Fruit fly (Drosophila melanogaster) whole organism, embryonic: ENCODE results near the gene CG32052.
A peak's percentile ranks its signal among the peaks of the same experiment; 100 is the strongest.

Experiments used
- Awh ChIP-seq: fragments of 200-800 bp; sonication (Bioruptor generic); IDR thresholded peaks from 2 replicates; pipeline ENCODE4, ENCODE4 v1.3.6; 2022; ENCODE audit warnings: missing biosample characterization, missing genetic modification characterization
- Bgb ChIP-seq: fragments of 200-800 bp; sonication (Bioruptor generic); IDR thresholded peaks from 2 replicates; pipeline ENCODE4 v1.3.6; 2022; ENCODE audit warnings: missing biosample characterization, missing genetic modification characterization; ENCODE audit not compliant: partially characterized antibody
- Bteb2 ChIP-seq: fragments of 200-800 bp; sonication (Bioruptor generic); optimal IDR thresholded peaks from 2 replicates; lab custom pipeline; 2016; ENCODE audit warnings: missing biosample characterization, missing genetic modification characterization
- CG10267 ChIP-seq: fragments of 200-800 bp; sonication (Bioruptor generic); optimal IDR thresholded peaks from 2 replicates; lab custom pipeline; 2018; ENCODE audit warnings: missing biosample characterization, mild to moderate bottlenecking, missing genetic modification characterization, moderate library complexity
- CG12071 ChIP-seq: fragments of 200-800 bp; sonication (Bioruptor generic); optimal IDR thresholded peaks from 3 replicates; lab custom pipeline; 2018; ENCODE audit warnings: missing biosample characterization, mild to moderate bottlenecking, missing genetic modification characterization
- CG12236 ChIP-seq: fragments of 200-800 bp; sonication (Bioruptor generic); optimal IDR thresholded peaks from 2 replicates; lab custom pipeline; 2016; ENCODE audit warnings: missing biosample characterization, missing genetic modification characterization
- CG12391 ChIP-seq: fragments of 200-800 bp; sonication (Bioruptor generic); optimal IDR thresholded peaks from 3 replicates; lab custom pipeline; 2018; ENCODE audit warnings: missing biosample characterization, mild to moderate bottlenecking, missing genetic modification characterization, moderate library complexity
- CG14441 ChIP-seq: fragments of 200-800 bp; sonication (Bioruptor generic); IDR thresholded peaks from 2 replicates; pipeline ENCODE4 v1.3.6; 2022; ENCODE audit warnings: missing biosample characterization, missing genetic modification characterization
- CG16813 ChIP-seq: fragments of 200-800 bp; sonication (Bioruptor generic); IDR thresholded peaks from 3 replicates; pipeline ENCODE4 v1.3.6; 2022; ENCODE audit warnings: missing biosample characterization, missing genetic modification characterization; ENCODE audit not compliant: partially characterized antibody
- CG17186 ChIP-seq: fragments of 200-800 bp; sonication (Bioruptor generic); optimal IDR thresholded peaks from 3 replicates; lab custom pipeline; 2017; ENCODE audit warnings: missing biosample characterization, missing genetic modification reagents, missing genetic modification characterization
- CG1792 ChIP-seq: fragments of 200-800 bp; sonication (Bioruptor generic); optimal IDR thresholded peaks from 2 replicates; lab custom pipeline; 2016; ENCODE audit warnings: missing biosample characterization, missing genetic modification characterization
- CG2202 ChIP-seq: fragments of 200-800 bp; sonication (Bioruptor generic); optimal IDR thresholded peaks from 2 replicates; lab custom pipeline; 2018; ENCODE audit warnings: missing biosample characterization, mild to moderate bottlenecking, missing genetic modification characterization
- CG2712 ChIP-seq: fragments of 200-800 bp; optimal IDR thresholded peaks from 3 replicates; lab custom pipeline; 2019; ENCODE audit warnings: missing biosample characterization, mild to moderate bottlenecking, missing genetic modification characterization, moderate library complexity
- CG32772 ChIP-seq: fragments of 200-800 bp; sonication (Bioruptor generic); IDR thresholded peaks from 2 replicates; pipeline ENCODE4 v1.3.6; 2022; ENCODE audit warnings: missing biosample characterization, missing genetic modification characterization
- CG33213 ChIP-seq: fragments of 200-800 bp; sonication (Bioruptor generic); optimal IDR thresholded peaks from 3 replicates; lab custom pipeline; 2016; ENCODE audit warnings: missing biosample characterization, missing genetic modification characterization
- CG33557 ChIP-seq: fragments of 200-800 bp; sonication (Bioruptor generic); optimal IDR thresholded peaks from 2 replicates; lab custom pipeline; 2019; ENCODE audit warnings: missing biosample characterization, mild to moderate bottlenecking, missing genetic modification characterization, moderate library complexity
- CG7839 ChIP-seq: fragments of 200-800 bp; sonication (Bioruptor generic); optimal IDR thresholded peaks from 3 replicates; lab custom pipeline; 2018; ENCODE audit warnings: missing biosample characterization, mild to moderate bottlenecking, missing genetic modification characterization, moderate library complexity
- CG8359 ChIP-seq: fragments of 200-800 bp; sonication (Bioruptor generic); optimal IDR thresholded peaks from 2 replicates; lab custom pipeline; 2017; ENCODE audit warnings: missing biosample characterization, mild to moderate bottlenecking, missing genetic modification characterization, borderline replicate concordance
- CG8478 ChIP-seq: fragments of >200 bp; optimal IDR thresholded peaks from 2 replicates; lab custom pipeline; 2018
- CG8765 ChIP-seq: fragments of 200-800 bp; sonication (Bioruptor generic); IDR thresholded peaks from 2 replicates; pipeline ENCODE4 v1.3.6; 2022; ENCODE audit warnings: missing biosample characterization, missing genetic modification characterization
- CG9932 ChIP-seq: fragments of 200-800 bp; sonication (Bioruptor generic); IDR thresholded peaks from 2 replicates; pipeline ENCODE4 v1.3.6; 2022; ENCODE audit warnings: missing biosample characterization, missing genetic modification characterization
- Chrac-16 ChIP-seq: fragments of 200-800 bp; sonication (Bioruptor generic); optimal IDR thresholded peaks from 3 replicates; lab custom pipeline; 2016; ENCODE audit warnings: missing biosample characterization, missing genetic modification characterization
- Dref ChIP-seq: fragments of 200-800 bp; sonication (Bioruptor generic); IDR thresholded peaks from 2 replicates; pipeline ENCODE4 v1.3.6; 2022; ENCODE audit warnings: missing biosample characterization, missing genetic modification characterization
- Drgx ChIP-seq: fragments of 200-800 bp; sonication (Bioruptor generic); IDR thresholded peaks from 2 replicates; pipeline ENCODE4 v1.3.6; 2022; ENCODE audit warnings: missing biosample characterization, missing genetic modification characterization
- Ets97D ChIP-seq: fragments of 200-800 bp; sonication (Bioruptor generic); optimal IDR thresholded peaks from 3 replicates; lab custom pipeline; 2016; ENCODE audit warnings: missing biosample characterization, missing genetic modification characterization
- Max ChIP-seq: fragments of 200-800 bp; sonication (Bioruptor generic); optimal IDR thresholded peaks from 2 replicates; lab custom pipeline; 2016; ENCODE audit warnings: missing biosample characterization, mild to moderate bottlenecking, missing genetic modification characterization
- NC2α ChIP-seq: fragments of 200-800 bp; sonication (Bioruptor generic); optimal IDR thresholded peaks from 2 replicates; lab custom pipeline; 2016; ENCODE audit warnings: missing biosample characterization, missing genetic modification characterization
- Ravus ChIP-seq: fragments of 200-800 bp; sonication (Bioruptor generic); IDR thresholded peaks from 2 replicates; pipeline ENCODE4 v1.3.6; 2022; ENCODE audit warnings: missing biosample characterization, missing genetic modification characterization
- Sin3A ChIP-seq: fragments of >200 bp; optimal IDR thresholded peaks from 2 replicates; lab custom pipeline; 2018
- Taf1 ChIP-seq: fragments of 200-800 bp; sonication (Bioruptor generic); IDR thresholded peaks from 2 replicates; pipeline ENCODE4 v1.3.6; 2022; ENCODE audit warnings: missing biosample characterization, missing genetic modification characterization
- YL-1 ChIP-seq: fragments of 200-800 bp; sonication (Bioruptor generic); optimal IDR thresholded peaks from 3 replicates; lab custom pipeline; 2017; ENCODE audit warnings: missing biosample characterization, mild to moderate bottlenecking, missing genetic modification characterization
- ato ChIP-seq: fragments of 200-800 bp; sonication (Bioruptor generic); IDR thresholded peaks from 2 replicates; pipeline ENCODE4 v1.3.6; 2022; ENCODE audit warnings: missing biosample characterization, missing genetic modification characterization; ENCODE audit not compliant: partially characterized antibody
- cg ChIP-seq: fragments of 200-800 bp; sonication (Bioruptor generic); optimal IDR thresholded peaks from 3 replicates; lab custom pipeline; 2019; ENCODE audit warnings: missing biosample characterization, mild to moderate bottlenecking, missing genetic modification characterization, moderate library complexity
- chif ChIP-seq, 2 experiments: fragments of 200-800 bp; sonication (Bioruptor generic); optimal IDR thresholded peaks; 3 replicates each; lab custom pipeline; 2016; ENCODE audit warnings: missing biosample characterization in 2 of 2, missing genetic modification characterization in 2 of 2
- crc ChIP-seq: fragments of 200-800 bp; sonication (Bioruptor generic); optimal IDR thresholded peaks from 2 replicates; lab custom pipeline; 2016; ENCODE audit warnings: missing biosample characterization, missing genetic modification characterization
- dysf ChIP-seq: fragments of 200-800 bp; sonication (Bioruptor generic); IDR thresholded peaks from 3 replicates; pipeline ENCODE4 v1.3.6; 2022; ENCODE audit warnings: missing biosample characterization, missing genetic modification characterization
- fu2 ChIP-seq: fragments of 200-800 bp; sonication (Bioruptor generic); optimal IDR thresholded peaks from 2 replicates; lab custom pipeline; 2016; ENCODE audit warnings: missing biosample characterization, missing genetic modification characterization
- ham ChIP-seq: fragments of 200-800 bp; sonication (Bioruptor generic); IDR thresholded peaks from 2 replicates; pipeline ENCODE4 v1.3.6; 2022; ENCODE audit warnings: missing biosample characterization, missing genetic modification characterization
- inv ChIP-seq: fragments of 200-800 bp; sonication (Bioruptor generic); IDR thresholded peaks from 2 replicates; pipeline ENCODE4 v1.3.6; 2022; ENCODE audit warnings: missing biosample characterization, missing genetic modification characterization; ENCODE audit not compliant: partially characterized antibody
- lilli ChIP-seq: fragments of 200-800 bp; sonication (Bioruptor generic); optimal IDR thresholded peaks from 3 replicates; lab custom pipeline; 2016; ENCODE audit warnings: missing biosample characterization, missing genetic modification characterization
- lov ChIP-seq, 2 experiments: fragments of 200-800 bp in 1 of 2; fragments of >200 bp in 1 of 2; sonication (Bioruptor generic) in 1 of 2; IDR thresholded peaks in 1 of 2; optimal IDR thresholded peaks in 1 of 2; 2 replicates in 1 of 2; 3 replicates in 1 of 2; pipeline versions ENCODE4 v1.3.6 to Lab custom; 2017 to 2022; ENCODE audit warnings: missing biosample characterization in 1 of 2, missing genetic modification characterization in 1 of 2
- luna ChIP-seq: fragments of 200-800 bp; sonication (Bioruptor generic); optimal IDR thresholded peaks from 2 replicates; lab custom pipeline; 2016; ENCODE audit warnings: missing biosample characterization, missing genetic modification characterization
- mirr ChIP-seq: fragments of 200-800 bp; sonication (Bioruptor generic); optimal IDR thresholded peaks from 3 replicates; lab custom pipeline; 2018; ENCODE audit warnings: missing biosample characterization, mild to moderate bottlenecking, missing genetic modification characterization
- otp ChIP-seq: fragments of 200-800 bp; sonication (Bioruptor generic); IDR thresholded peaks from 3 replicates; pipeline ENCODE4, ENCODE4 v1.3.6; 2022; ENCODE audit warnings: missing biosample characterization, missing genetic modification characterization
- pho ChIP-seq: fragments of 200-800 bp; sonication (Bioruptor generic); optimal IDR thresholded peaks from 2 replicates; lab custom pipeline; 2016; ENCODE audit warnings: missing biosample characterization, missing genetic modification characterization
- psq ChIP-seq: fragments of 200-800 bp; sonication (Bioruptor generic); optimal IDR thresholded peaks from 2 replicates; lab custom pipeline; 2017; ENCODE audit warnings: missing biosample characterization, missing genetic modification characterization
- salm ChIP-seq: fragments of 200-800 bp; sonication (Bioruptor generic); optimal IDR thresholded peaks from 2 replicates; lab custom pipeline; 2018; ENCODE audit warnings: missing biosample characterization, mild to moderate bottlenecking, missing genetic modification characterization
- scrt ChIP-seq: fragments of 200-800 bp; sonication (Bioruptor generic); optimal IDR thresholded peaks from 2 replicates; lab custom pipeline; 2018; ENCODE audit warnings: missing biosample characterization, mild to moderate bottlenecking, missing genetic modification characterization, moderate library complexity
- seq ChIP-seq: fragments of 200-800 bp; sonication (Bioruptor generic); IDR thresholded peaks from 2 replicates; pipeline ENCODE4 v1.3.6; 2022; ENCODE audit warnings: missing biosample characterization, missing genetic modification characterization
- slbo ChIP-seq: fragments of 200-800 bp; sonication (Bioruptor generic); IDR thresholded peaks from 2 replicates; pipeline ENCODE4 v1.3.6; 2022; ENCODE audit warnings: missing biosample characterization, missing genetic modification characterization
- sna ChIP-seq: fragments of 200-800 bp; sonication (Bioruptor generic); IDR thresholded peaks from 2 replicates; pipeline ENCODE4 v1.3.6; 2022; ENCODE audit warnings: missing biosample characterization, missing genetic modification characterization; ENCODE audit not compliant: partially characterized antibody

Gene CG32052

DNA sequence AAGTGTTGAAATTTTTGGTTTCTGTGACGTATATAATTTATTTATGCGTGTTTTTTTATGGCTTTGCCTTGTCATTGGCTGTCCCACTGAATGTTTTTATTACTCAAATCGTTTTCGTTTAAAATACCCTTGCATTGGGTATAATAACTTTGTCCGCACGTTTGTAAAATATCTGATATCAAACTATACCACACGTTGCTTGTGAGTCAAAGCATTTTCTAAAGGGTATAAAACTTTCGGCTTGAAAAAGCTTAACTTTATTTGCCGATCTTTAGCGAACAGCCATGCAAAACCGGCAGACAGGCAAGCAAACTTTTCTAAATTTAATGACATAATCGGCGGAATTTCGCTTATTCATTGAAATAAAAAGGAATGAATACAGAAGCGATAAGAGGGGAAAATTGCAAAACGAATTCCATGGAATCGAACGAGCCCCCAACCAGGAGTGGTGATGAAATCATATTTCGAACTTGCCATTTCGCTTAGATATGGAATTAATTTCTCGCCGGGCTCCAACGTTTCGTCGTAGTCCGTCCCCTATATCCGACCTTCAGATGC is 60.7 kb downstream of the CG32052 start (continued):
- TF ChIP-seq CG8765 (GFP tag; lab: Robert Waterston, UW) (no peak), Chrac-16 (GFP tag; lab: Kevin White, UChicago) (peak; percentile 37), pho (GFP tag; lab: Kevin White, UChicago) (peak; percentile 37), Ravus (peak; percentile 18), CG8478 (lab: Kevin White, UChicago) (no peak), Awh (GFP tag; lab: Robert Waterston, UW) (0 out of 2 replicates have a peak, but pooled peaks have one; percentile 16), Drgx (no peak), fu2 (GFP tag; lab: Kevin White, UChicago) (peak; percentile 28), Bteb2 (peak; percentile 56), mirr (GFP tag; lab: Kevin White, UChicago) (peak; percentile 11), sna (GFP tag; lab: Robert Waterston, UW) (no peak), CG32772 (GFP tag; lab: Robert Waterston, UW) (0 out of 2 replicates have a peak, but pooled peaks have one; percentile 18), CG17186 (no peak), ham (GFP tag; lab: Robert Waterston, UW) (no peak), CG12236 (GFP tag; lab: Kevin White, UChicago) (no peak), otp (peak; percentile 21; the same call in 1 of the 3 replicates), psq (no peak), lov (optimal IDR thresholded peaks at IDR 0.05; lab: Kevin White, UChicago) (no peak), lov (GFP tag; IDR thresholded peaks at IDR 0.05; lab: Robert Waterston, UW) (no peak), Ets97D (GFP tag; lab: Kevin White, UChicago) (no peak), luna (GFP tag; lab: Kevin White, UChicago) (no peak), CG9932 (GFP tag; lab: Robert Waterston, UW) (peak; percentile 80), CG14441 (peak; percentile 64), CG7839 (tag; lab: Kevin White, UChicago) (peak; percentile 57), CG33557 (no peak), lilli (GFP tag; lab: Kevin White, UChicago) (peak; percentile 76), ato (no peak), chif (GFP tag; optimal IDR thresholded peaks at IDR 0.05; lab: Kevin White, UChicago) (peak in 1 of 2 experiments; percentile 48), seq (GFP tag; lab: Robert Waterston, UW) (peak; percentile 49; the same call in 1 of the 2 replicates), crc (GFP tag; lab: Kevin White, UChicago) (peak; percentile 34), salm (tag; lab: Kevin White, UChicago) (no peak), CG10267 (tag; lab: Kevin White, UChicago) (no peak), CG2202 (tag; lab: Kevin White, UChicago) (no peak), cg (no peak), Taf1 (GFP tag; lab: Robert Waterston, UW) (no peak), scrt (GFP tag; lab: Kevin White, UChicago) (peak; percentile 23), Dref (GFP tag; lab: Robert Waterston, UW) (no peak), Bgb (GFP tag; lab: Robert Waterston, UW) (no peak), NC2α (GFP tag; lab: Kevin White, UChicago) (no peak), CG12071 (GFP tag; lab: Kevin White, UChicago) (peak; percentile 36), Sin3A (lab: Kevin White, UChicago) (no peak), dysf (GFP tag; lab: Robert Waterston, UW) (peak; percentile 57; the same call in 2 of the 3 replicates), CG8359 (GFP tag; lab: Kevin White, UChicago) (no peak), inv (GFP tag; lab: Robert Waterston, UW) (no peak), CG2712 (tag; lab: Kevin White, UChicago) (peak; percentile 28), CG16813 (GFP tag; lab: Robert Waterston, UW) (no peak), YL-1 (GFP tag; lab: Kevin White, UChicago) (no peak), CG1792 (GFP tag; lab: Kevin White, UChicago) (peak; percentile 10), CG12391 (peak; percentile 19), slbo (peak; percentile 76), Max (GFP tag; lab: Kevin White, UChicago) (no peak), CG33213 (no peak)
